Fruit fly (Drosophila melanogaster): Measurements from ENCODE around the gene Vps36.

DNA sequence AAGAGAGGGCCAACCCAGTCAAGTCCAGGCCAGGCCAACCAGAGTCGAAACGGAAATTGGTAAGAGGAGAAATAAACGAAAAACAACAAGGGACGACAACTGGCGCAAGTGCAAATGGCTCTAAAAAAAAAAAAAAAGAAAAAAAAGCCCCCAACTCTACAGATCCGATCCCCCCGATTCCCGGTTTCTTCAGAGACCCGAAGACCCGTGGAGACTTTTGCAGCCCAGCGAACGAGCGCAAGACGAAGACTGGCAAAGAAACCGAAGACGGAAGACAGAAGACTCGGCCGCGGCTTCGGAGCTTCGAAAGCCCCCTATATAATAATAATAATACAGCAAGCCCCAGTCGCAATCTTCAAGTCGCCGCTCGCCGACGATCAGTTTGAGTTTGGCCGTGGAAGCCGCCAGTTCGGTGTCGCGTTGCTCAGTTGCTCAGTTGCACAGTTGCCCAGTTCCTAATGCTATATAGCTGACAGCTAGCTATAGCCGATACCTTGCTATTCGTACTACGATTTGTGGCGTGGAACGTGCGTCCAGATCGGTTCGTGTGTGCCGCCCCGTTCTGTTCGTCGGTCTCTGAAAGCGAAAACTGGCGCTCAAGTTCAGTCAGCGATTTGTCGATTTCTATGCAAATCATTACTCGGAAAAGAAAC, 18.4 kb downstream of the Vps36 start:
- TF ChIP-seq Hr4 (GFP tag; optimal IDR thresholded peaks at IDR 0.05) (no peak), CG3919 (GFP tag; optimal IDR thresholded peaks at IDR 0.05) (peak; percentile 59), CG32006 (GFP tag; optimal IDR thresholded peaks at IDR 0.05) (no peak), Ets96B (tag; optimal IDR thresholded peaks at IDR 0.05) (peak; percentile 32), Hr39 (GFP tag; optimal IDR thresholded peaks at IDR 0.05) (no peak), Sox102F (GFP tag; optimal IDR thresholded peaks at IDR 0.05) (peak; percentile 72), CG34406 (GFP tag; optimal IDR thresholded peaks at IDR 0.05) (peak; percentile 68), Smox (GFP tag; optimal IDR thresholded peaks at IDR 0.05) (no peak), Met (GFP tag; optimal IDR thresholded peaks at IDR 0.05) (peak; percentile 20)
